Fruit fly (Drosophila melanogaster) Kc167 (cell line): ENCODE data around the gene mRpS26.

Experiments
- Myc ChIP-seq: fragments of >200 bp; optimal IDR thresholded peaks from 2 replicates; lab custom pipeline; 2017; ENCODE audit warnings: missing external identifiers
- Sin3A ChIP-seq: fragments of >200 bp; optimal IDR thresholded peaks from 2 replicates; lab custom pipeline; 2018; ENCODE audit warnings: missing external identifiers
- h ChIP-seq: fragments of >200 bp; optimal IDR thresholded peaks from 3 replicates; lab custom pipeline; 2018; ENCODE audit warnings: missing external identifiers
- insv ChIP-seq: fragments of >200 bp; optimal IDR thresholded peaks from 3 replicates; lab custom pipeline; 2018; ENCODE audit warnings: missing external identifiers
- psq ChIP-seq: fragments of >200 bp; optimal IDR thresholded peaks from 2 replicates; lab custom pipeline; 2017; ENCODE audit warnings: missing external identifiers
- ttk ChIP-seq: sonication (Bioruptor generic); optimal IDR thresholded peaks from 2 replicates; lab custom pipeline; 2017; ENCODE audit warnings: missing external identifiers

mRpS26 gene

DNA sequence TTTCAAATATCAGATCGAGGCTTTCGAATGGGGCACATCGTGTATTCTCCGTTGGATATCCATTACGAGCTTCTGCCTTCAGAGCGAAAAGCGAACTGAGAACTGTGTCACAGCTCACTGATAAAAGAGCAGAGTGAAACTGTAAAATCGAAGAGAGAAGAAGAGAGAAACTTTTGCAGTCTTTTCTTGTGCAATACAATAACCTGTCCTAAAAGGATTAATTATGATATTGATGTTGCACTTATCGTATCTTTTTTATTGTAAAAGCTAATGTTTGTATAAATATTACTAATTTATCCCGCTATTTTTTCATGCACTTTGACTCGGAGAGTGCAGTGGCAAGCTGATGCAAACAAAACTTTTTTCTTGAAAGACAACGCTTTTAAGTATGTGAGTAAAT is 31.4 kb upstream of the mRpS26 start:
- no peak for TF ChIP-seq Sin3A (lab: Kevin White, UChicago)

DNA sequence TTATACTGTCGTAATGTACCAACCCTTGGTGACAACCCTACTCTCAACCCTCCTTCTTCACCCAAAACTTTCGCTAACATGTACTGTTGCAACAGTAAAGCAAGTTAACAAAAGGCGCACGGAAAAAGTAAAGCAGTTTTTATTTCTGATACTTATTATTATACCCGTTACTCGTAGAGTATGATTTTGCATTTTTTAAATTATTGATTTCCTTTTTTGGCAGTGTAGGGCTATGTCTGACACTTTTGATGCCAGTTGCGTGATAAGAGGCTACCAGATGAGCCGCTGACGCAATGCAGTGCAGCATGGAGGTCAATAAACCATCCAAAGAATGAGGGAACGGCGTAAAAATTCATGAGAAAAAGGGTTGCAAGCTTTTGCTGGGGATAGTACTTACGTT is 30.5 kb upstream of the mRpS26 start:
- TF ChIP-seq Myc (lab: Kevin White, UChicago) (no peak), psq (lab: Kevin White, UChicago) (no peak), h (lab: Kevin White, UChicago) (no peak), ttk (no peak), insv (no peak), Sin3A (lab: Kevin White, UChicago) (no peak)

DNA sequence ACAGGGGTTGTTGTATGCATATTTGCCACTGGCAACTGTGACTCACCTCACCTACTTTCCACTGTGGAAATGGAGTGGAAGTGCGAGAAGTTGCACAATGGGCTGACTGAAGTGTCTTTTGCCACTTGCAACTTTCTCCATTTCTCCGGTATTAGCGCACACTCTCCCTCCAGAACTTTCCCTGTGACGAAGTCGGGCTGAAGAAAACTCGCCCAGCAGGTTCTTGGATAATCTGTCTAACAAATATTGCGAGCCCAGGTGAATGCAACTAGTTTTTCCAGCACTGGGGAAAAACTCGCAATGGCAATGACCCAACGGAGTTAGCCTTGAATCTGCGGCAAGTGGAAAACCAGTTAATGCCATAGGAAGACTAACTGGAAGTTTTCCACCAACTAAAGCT is 29.7 kb upstream of the mRpS26 start:
- TF ChIP-seq psq (lab: Kevin White, UChicago) (no peak), insv (no peak), ttk (no peak), Myc (lab: Kevin White, UChicago) (no peak), Sin3A (lab: Kevin White, UChicago) (no peak), h (lab: Kevin White, UChicago) (no peak)

DNA sequence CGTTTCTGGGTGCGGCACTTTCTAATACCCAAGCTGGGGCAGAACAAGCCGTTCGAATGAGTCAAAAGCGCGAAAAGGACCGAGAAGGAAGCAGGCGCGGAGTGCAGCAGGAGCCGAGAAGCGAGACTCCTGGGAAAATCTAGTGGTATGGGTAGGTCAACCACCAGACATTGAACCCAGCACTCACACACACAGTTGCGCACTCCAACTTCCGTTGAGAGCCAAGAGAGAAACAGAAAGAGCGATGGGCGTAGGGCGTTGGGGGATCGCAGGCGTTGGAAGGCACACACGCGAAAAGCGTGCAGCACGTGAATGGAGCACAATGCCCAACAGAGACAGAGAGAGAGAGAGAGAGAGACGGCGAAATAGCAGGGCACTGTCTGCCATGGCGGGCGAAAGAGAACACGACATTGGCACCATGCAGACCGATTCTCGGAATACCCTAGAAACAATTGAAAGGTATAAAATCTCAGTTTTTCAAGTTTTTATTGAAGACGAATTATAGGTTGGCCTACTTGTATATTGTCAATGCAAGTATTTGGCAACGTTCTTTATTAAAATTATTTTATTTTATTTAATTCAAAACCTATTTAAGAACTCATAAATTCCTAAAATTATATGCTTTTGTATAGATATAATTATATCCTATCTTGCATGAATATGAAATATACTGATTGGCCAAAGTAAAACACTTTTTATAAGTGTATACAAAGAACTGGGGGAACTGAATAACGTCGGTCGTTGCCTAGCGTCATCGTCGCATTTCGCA is 28.5 kb upstream of the mRpS26 start:
- TF ChIP-seq h (lab: Kevin White, UChicago) (no peak), Myc (lab: Kevin White, UChicago) (no peak), Sin3A (lab: Kevin White, UChicago) (no peak)

DNA sequence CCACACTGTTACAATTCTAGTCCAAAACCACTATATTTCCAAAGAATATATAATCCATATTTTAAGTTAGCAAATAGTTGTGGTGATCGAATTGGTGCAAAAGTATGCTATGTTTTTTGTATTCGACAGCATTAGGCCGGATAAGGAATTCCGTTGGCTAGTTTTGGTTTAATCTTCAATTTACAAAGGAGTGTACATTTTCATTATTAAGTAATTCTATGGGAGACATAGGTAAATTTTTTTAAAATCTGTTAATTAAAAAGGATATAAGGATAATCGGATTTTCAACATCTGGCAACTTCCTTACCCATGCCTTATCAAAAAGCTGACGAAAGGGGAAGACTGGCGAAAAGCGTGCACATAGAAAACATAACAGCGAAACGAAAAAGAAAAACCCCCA is 27.8 kb upstream of the mRpS26 start:
- no peak for TF ChIP-seq insv

DNA sequence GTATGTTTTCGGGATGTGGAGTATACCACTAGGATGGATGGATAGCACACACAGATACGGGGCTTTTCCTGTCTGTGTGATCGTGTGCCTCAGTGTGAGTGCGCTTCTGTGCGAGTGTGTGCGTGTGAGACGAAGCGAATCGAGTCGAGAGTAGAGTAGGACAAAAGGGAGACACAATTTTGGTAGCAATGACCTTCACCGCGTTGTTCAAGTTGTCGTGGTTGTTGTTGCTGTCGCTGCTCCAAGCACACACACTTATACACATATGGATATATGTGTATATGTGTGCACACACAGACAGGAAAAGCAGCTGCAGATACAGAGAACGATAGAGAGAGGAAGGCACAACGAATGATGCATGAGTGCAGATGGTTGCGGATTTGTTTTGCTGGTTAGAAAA is 27.3 kb upstream of the mRpS26 start:
- TF ChIP-seq Myc (lab: Kevin White, UChicago) (no peak), insv (no peak), Sin3A (lab: Kevin White, UChicago) (no peak), ttk (no peak), psq (lab: Kevin White, UChicago) (no peak), h (lab: Kevin White, UChicago) (no peak)

DNA sequence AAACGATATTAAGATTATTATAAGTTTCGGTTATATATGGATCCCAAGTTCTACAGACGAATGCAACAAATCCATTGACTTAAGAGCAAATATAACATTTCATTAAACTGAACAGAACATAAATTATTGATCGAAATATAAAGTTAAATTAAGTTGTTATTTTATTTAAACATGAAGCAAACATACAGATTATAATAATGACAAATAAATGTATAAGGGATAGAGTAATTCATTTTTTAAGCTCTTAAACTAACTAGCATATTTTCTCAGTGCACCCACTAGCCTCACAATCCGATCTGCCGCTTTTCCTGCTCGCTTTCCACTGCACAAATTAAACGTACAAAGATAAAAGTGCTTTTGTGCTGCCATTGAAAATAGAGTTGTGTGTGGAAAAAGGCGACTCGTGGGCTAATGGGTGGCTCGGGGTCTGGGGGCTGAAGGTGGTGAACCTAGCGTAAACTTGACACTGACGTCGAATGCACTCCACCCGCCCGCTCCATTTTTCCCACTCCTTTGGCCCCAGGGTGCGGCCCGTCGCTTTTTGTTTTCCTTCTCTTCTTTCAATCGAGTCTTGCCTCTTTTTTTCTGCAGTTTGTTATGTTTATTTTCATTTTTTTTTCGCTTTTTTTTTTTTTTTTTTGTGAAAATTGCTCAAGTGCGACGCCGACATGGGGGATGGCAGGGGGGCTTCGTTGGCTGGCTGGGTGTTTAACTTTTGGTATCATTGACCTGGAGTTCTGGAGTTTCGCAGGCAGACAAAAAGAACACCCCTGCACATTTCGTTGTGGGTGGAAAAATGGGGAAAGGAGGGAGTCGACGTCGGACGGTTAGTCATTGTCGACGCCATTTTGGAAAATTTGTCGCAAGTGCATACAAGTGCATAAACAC is 26.5 kb upstream of the mRpS26 start:
- TF ChIP-seq Sin3A (lab: Kevin White, UChicago), result no peak
- TF ChIP-seq Myc (lab: Kevin White, UChicago), result no peak
- no peak for TF ChIP-seq psq (lab: Kevin White, UChicago)
- no peak for TF ChIP-seq ttk
- no peak for TF ChIP-seq insv
- no peak for TF ChIP-seq h (lab: Kevin White, UChicago)

DNA sequence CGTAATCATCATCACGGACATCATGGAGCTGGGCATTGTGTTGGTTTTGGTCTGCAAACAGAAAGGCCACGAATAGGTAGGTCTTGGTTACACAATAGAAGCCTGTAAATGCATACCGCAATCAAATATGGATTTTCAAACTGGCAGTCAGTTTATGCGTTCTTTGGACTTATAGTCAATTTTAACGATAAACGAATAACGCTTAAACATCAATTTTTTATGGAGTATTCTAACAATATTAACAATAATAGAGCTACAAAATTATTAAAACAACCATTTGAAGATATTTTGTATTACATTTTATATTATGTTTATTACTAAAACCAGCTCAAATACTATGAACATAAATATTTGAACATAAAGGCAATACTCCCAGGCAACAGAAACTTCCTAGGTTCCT is 24.9 kb upstream of the mRpS26 start:
- TF ChIP-seq psq (lab: Kevin White, UChicago) (no peak), Sin3A (lab: Kevin White, UChicago) (no peak), ttk (no peak), h (lab: Kevin White, UChicago) (no peak), insv (no peak), Myc (lab: Kevin White, UChicago) (no peak)

DNA sequence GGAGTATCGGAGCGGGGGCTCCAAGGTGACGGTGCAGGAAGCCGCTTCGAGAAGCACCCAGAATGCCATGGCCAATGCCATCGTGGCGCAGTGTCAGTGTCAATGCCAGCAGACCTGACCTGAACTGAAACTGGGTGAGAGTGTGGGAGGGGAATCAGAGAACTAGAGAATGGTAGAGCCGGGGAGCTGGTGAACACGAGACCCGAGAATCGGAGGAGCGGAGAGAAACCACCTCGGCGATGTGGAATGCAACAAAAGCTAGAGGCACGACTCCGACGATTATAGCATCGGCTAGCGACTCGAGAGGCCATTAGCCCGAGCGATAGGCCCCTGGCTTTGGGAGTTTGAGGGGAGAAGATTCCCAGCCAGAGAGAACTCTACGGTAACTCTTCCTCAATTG is 24.4 kb upstream of the mRpS26 start:
- TF ChIP-seq Sin3A (lab: Kevin White, UChicago) (no peak), insv (no peak), ttk (no peak), psq (lab: Kevin White, UChicago) (no peak), Myc (lab: Kevin White, UChicago) (no peak), h (lab: Kevin White, UChicago) (no peak)

DNA sequence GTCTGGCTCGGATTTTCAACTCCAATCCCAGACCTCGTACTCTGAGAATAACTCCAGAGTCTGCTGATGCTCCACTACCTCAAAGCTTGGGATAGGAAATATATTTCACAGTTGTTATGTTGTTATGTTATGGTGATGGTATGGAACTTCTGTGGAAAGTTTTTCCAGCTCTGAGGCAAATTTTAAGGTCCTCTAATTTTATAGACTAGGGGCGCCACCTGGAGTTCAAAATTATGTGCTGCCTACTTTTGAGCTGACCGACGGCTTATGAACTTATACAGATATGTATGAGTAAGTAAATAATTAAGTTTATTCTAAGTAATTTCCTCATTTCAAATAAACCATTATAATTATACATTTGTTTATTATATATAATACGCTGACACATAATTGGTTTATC is 23.0 kb upstream of the mRpS26 start:
- no peak for TF ChIP-seq Sin3A (lab: Kevin White, UChicago)
- TF ChIP-seq Myc (lab: Kevin White, UChicago), result no peak
- no peak for TF ChIP-seq insv
- TF ChIP-seq psq (lab: Kevin White, UChicago), result no peak
- TF ChIP-seq ttk, result no peak
- no peak for TF ChIP-seq h (lab: Kevin White, UChicago)

DNA sequence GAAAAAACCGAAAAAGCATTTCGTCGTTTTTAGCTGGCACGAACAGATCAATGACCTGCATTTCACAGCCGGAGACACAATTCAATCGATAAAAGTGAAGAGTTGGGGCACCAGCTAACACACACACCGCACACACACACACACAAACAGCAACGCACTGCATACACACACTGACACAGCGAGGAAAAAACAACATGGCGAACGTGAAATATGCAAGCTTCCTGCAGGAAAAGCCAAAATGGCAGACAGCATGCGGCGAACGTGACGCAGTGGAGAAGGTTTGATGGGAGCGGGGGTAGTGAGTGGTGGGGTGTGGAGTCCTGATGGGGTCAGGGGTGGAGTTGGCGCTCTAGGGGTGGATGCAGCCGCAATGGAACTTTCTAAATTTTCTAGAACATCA is 22.4 kb upstream of the mRpS26 start:
- no peak for TF ChIP-seq psq (lab: Kevin White, UChicago)
- no peak for TF ChIP-seq Sin3A (lab: Kevin White, UChicago)
- TF ChIP-seq insv, result no peak

DNA sequence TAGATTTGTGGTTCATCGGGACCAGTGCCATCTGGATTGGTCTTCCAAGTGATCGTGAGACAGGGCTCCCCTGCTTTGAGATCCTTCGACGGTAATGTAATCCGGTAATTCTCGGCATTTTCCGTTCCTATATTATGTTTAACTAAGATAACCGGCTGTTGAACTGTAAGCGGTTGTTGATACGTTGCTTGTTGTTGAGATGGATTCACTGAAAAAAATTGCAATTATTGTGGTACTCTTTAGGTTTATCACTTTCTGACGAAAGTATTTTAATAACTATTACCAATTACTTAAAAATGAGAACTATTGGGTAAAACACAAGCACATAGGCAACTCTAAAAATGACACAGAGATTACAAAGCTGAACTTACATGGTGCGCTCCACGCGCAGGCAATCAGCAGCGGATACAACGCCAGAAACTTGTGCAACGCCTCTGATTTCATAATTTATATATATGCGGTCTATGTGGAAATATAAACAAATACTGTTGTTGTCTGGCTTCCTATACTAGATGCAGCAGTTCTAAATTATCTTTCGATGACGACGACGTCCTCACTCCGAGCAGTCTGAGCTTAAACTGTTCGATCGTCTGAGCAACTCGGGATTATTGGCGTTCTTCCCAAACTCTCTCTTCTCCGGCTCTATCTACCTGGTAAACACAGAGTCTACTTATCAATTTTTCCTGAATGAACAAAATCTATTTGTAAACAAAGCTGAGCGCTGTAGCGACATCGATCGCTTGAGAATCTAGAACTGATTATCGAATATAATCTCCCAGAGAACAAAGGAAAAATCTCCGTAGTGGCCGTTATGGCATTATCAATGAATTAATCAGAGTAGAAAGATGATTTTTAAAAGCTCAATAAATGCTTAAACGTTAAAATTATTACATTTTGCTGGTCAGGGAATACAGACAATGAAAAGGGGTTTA is 19.4 kb upstream of the mRpS26 start, which contains the start of gene CG34253:
Gene CG34253 (minus strand): TSS at position 567 of the 932 bp plus-strand sequence.
- no peak for TF ChIP-seq Sin3A (lab: Kevin White, UChicago)
- TF ChIP-seq h (lab: Kevin White, UChicago), result no peak
- TF ChIP-seq Myc (lab: Kevin White, UChicago), result no peak
- TF ChIP-seq psq (lab: Kevin White, UChicago), result no peak
- no peak for TF ChIP-seq ttk
- no peak for TF ChIP-seq insv
